Fruit fly (Drosophila melanogaster) whole organism, embryonic: Measurements from ENCODE around the gene Ir7g.

Source experiments
- Ada2b ChIP-seq: fragments of 200-800 bp; sonication (Bioruptor generic); IDR thresholded peaks from 2 replicates; pipeline ENCODE4 v1.3.6; 2022; ENCODE audit warnings: missing biosample characterization, missing genetic modification characterization
- Adf1 ChIP-seq: fragments of 200-800 bp; sonication (Bioruptor generic); IDR thresholded peaks from 2 replicates; pipeline ENCODE4 v1.3.6; 2022; ENCODE audit warnings: missing biosample characterization, missing genetic modification characterization
- Blimp-1 ChIP-seq: fragments of 200-800 bp; sonication (Bioruptor generic); optimal IDR thresholded peaks from 3 replicates; lab custom pipeline; 2018; ENCODE audit warnings: missing biosample characterization, missing genetic modification characterization, mild to moderate bottlenecking, moderate library complexity, missing genetic modification reagents
- CG11560 ChIP-seq: fragments of 200-800 bp; sonication (Bioruptor generic); IDR thresholded peaks from 3 replicates; pipeline ENCODE4 v1.3.6; 2022; ENCODE audit warnings: missing biosample characterization, missing genetic modification characterization
- CG12155 ChIP-seq: fragments of 200-800 bp; sonication (Bioruptor generic); optimal IDR thresholded peaks from 3 replicates; lab custom pipeline; 2016; ENCODE audit warnings: missing biosample characterization, missing genetic modification characterization
- CG12299 ChIP-seq: fragments of 200-800 bp; sonication (Bioruptor generic); optimal IDR thresholded peaks from 2 replicates; lab custom pipeline; 2018; ENCODE audit warnings: missing biosample characterization, mild to moderate bottlenecking, missing genetic modification characterization
- CG13424 ChIP-seq: fragments of 200-800 bp; sonication (Bioruptor generic); optimal IDR thresholded peaks from 2 replicates; lab custom pipeline; 2019; ENCODE audit warnings: missing biosample characterization, mild to moderate bottlenecking, missing genetic modification characterization, moderate library complexity
- CG13624 ChIP-seq: fragments of 200-800 bp; sonication (Bioruptor generic); optimal IDR thresholded peaks from 2 replicates; lab custom pipeline; 2016; ENCODE audit warnings: missing biosample characterization, missing genetic modification characterization
- CG14710 ChIP-seq: fragments of 200-800 bp; sonication (Bioruptor generic); optimal IDR thresholded peaks from 3 replicates; lab custom pipeline; 2019; ENCODE audit warnings: missing biosample characterization, mild to moderate bottlenecking, missing genetic modification characterization, moderate library complexity
- CG1602 ChIP-seq: fragments of 200-800 bp; sonication (Bioruptor generic); optimal IDR thresholded peaks from 3 replicates; lab custom pipeline; 2016; ENCODE audit warnings: missing biosample characterization, missing genetic modification characterization
- CG18262 ChIP-seq: fragments of 200-800 bp; optimal IDR thresholded peaks from 3 replicates; lab custom pipeline; 2019; ENCODE audit warnings: missing biosample characterization, mild to moderate bottlenecking, missing genetic modification characterization, moderate library complexity
- CG18764 ChIP-seq: fragments of 200-800 bp; sonication (Bioruptor generic); optimal IDR thresholded peaks from 3 replicates; lab custom pipeline; 2016; ENCODE audit warnings: missing biosample characterization, missing genetic modification characterization
- CG31441 ChIP-seq: fragments of 200-800 bp; sonication (Bioruptor generic); IDR thresholded peaks from 2 replicates; pipeline ENCODE4 v1.3.6; 2022; ENCODE audit warnings: missing biosample characterization, missing genetic modification characterization
- CG34376 ChIP-seq: fragments of 200-800 bp; sonication (Bioruptor generic); optimal IDR thresholded peaks from 2 replicates; lab custom pipeline; 2018; ENCODE audit warnings: missing biosample characterization, mild to moderate bottlenecking, missing genetic modification characterization
- CG3847 ChIP-seq: fragments of 200-800 bp; sonication (Bioruptor generic); IDR thresholded peaks from 2 replicates; pipeline ENCODE4 v1.3.6; 2022; ENCODE audit warnings: missing biosample characterization, missing genetic modification characterization
- CG43689 ChIP-seq: fragments of 200-800 bp; sonication (Bioruptor generic); IDR thresholded peaks from 2 replicates; pipeline ENCODE4 v1.3.6; 2022; ENCODE audit warnings: missing biosample characterization, missing genetic modification characterization
- CG4404 ChIP-seq: fragments of 200-800 bp; sonication (Bioruptor generic); IDR thresholded peaks from 2 replicates; pipeline ENCODE4 v1.3.6; 2022; ENCODE audit warnings: missing biosample characterization, missing genetic modification characterization
- CG6791 ChIP-seq: fragments of 200-800 bp; sonication (Bioruptor generic); IDR thresholded peaks from 3 replicates; pipeline ENCODE4 v1.3.6; 2022; ENCODE audit warnings: missing biosample characterization, missing genetic modification characterization; ENCODE audit not compliant: partially characterized antibody
- CG6854 ChIP-seq: fragments of 200-800 bp; sonication (Bioruptor generic); optimal IDR thresholded peaks from 3 replicates; lab custom pipeline; 2017; ENCODE audit warnings: missing biosample characterization, mild to moderate bottlenecking, missing genetic modification characterization
- CG7271 ChIP-seq: fragments of 200-800 bp; sonication (Bioruptor generic); optimal IDR thresholded peaks from 2 replicates; lab custom pipeline; 2018; ENCODE audit warnings: missing biosample characterization, mild to moderate bottlenecking, missing genetic modification characterization, moderate library complexity
- CG8089 ChIP-seq: fragments of 200-800 bp; sonication (Bioruptor generic); optimal IDR thresholded peaks from 3 replicates; lab custom pipeline; 2016; ENCODE audit warnings: missing biosample characterization, missing genetic modification characterization
- CG8281 ChIP-seq: fragments of 200-800 bp; sonication (Bioruptor generic); optimal IDR thresholded peaks from 2 replicates; lab custom pipeline; 2018; ENCODE audit warnings: missing biosample characterization, mild to moderate bottlenecking, missing genetic modification characterization, moderate library complexity
- D ChIP-seq, 2 experiments: fragments of 200-800 bp in 1 of 2; fragments of >200 bp in 1 of 2; sonication (Bioruptor generic) in 1 of 2; optimal IDR thresholded peaks; 2 replicates in 1 of 2; 3 replicates in 1 of 2; lab custom pipeline; 2017; ENCODE audit warnings: mild to moderate bottlenecking in 1 of 2, missing biosample characterization in 1 of 2, missing genetic modification characterization in 1 of 2, missing genetic modification reagents in 1 of 2
- GATAe ChIP-seq: fragments of 200-800 bp; sonication (Bioruptor generic); conservative IDR thresholded peaks from 2 replicates; pipeline ENCODE4 v1.3.6; 2022; ENCODE audit warnings: missing biosample characterization, missing genetic modification characterization
- HLH3B ChIP-seq: fragments of 200-800 bp; sonication (Bioruptor generic); IDR thresholded peaks from 2 replicates; pipeline ENCODE4 v1.3.6; 2022; ENCODE audit warnings: missing biosample characterization, missing genetic modification characterization
- HLH4C ChIP-seq: fragments of 200-800 bp; sonication (Bioruptor generic); IDR thresholded peaks from 3 replicates; pipeline ENCODE4 v1.3.6; 2022; ENCODE audit warnings: missing biosample characterization, missing genetic modification characterization; ENCODE audit not compliant: partially characterized antibody
- Hr3 ChIP-seq: fragments of 200-800 bp; sonication (Bioruptor generic); optimal IDR thresholded peaks from 3 replicates; lab custom pipeline; 2016; ENCODE audit warnings: missing biosample characterization, missing genetic modification characterization
- Hr39 ChIP-seq: fragments of >200 bp; optimal IDR thresholded peaks from 2 replicates; lab custom pipeline; 2017
- Hsf ChIP-seq: fragments of 200-800 bp; sonication (Bioruptor generic); optimal IDR thresholded peaks from 3 replicates; lab custom pipeline; 2016; ENCODE audit warnings: missing biosample characterization, missing genetic modification characterization
- MBD-R2 ChIP-seq: fragments of 200-800 bp; sonication (Bioruptor generic); IDR thresholded peaks from 2 replicates; pipeline ENCODE4 v1.3.6; 2022; ENCODE audit warnings: missing biosample characterization, missing genetic modification characterization
- MESR4 ChIP-seq: fragments of 200-800 bp; sonication (Bioruptor generic); optimal IDR thresholded peaks from 2 replicates; lab custom pipeline; 2018; ENCODE audit warnings: missing biosample characterization, mild to moderate bottlenecking, missing genetic modification characterization, moderate library complexity
- NK7.1 ChIP-seq: fragments of 200-800 bp; sonication (Bioruptor generic); optimal IDR thresholded peaks from 3 replicates; lab custom pipeline; 2016; ENCODE audit warnings: missing biosample characterization, missing genetic modification characterization
- Rfx ChIP-seq: fragments of 200-800 bp; sonication (Bioruptor generic); IDR thresholded peaks from 2 replicates; pipeline ENCODE4 v1.3.6; 2022; ENCODE audit warnings: missing biosample characterization, missing genetic modification characterization
- Sry-β ChIP-seq: fragments of 200-800 bp; sonication (Bioruptor generic); optimal IDR thresholded peaks from 2 replicates; lab custom pipeline; 2018; ENCODE audit warnings: missing biosample characterization, mild to moderate bottlenecking, missing genetic modification characterization, moderate library complexity
- Ssrp ChIP-seq: fragments of 200-800 bp; sonication (Bioruptor generic); optimal IDR thresholded peaks from 2 replicates; lab custom pipeline; 2018; ENCODE audit warnings: missing biosample characterization, mild to moderate bottlenecking, missing genetic modification characterization, moderate library complexity
- amos ChIP-seq: fragments of 200-800 bp; sonication (Bioruptor generic); IDR thresholded peaks from 2 replicates; pipeline ENCODE4 v1.3.6; 2022; ENCODE audit warnings: missing biosample characterization, missing genetic modification characterization; ENCODE audit not compliant: partially characterized antibody
- ara ChIP-seq: fragments of 200-800 bp; sonication (Bioruptor generic); IDR thresholded peaks from 2 replicates; pipeline ENCODE4 v1.3.6; 2022; ENCODE audit warnings: missing biosample characterization, missing genetic modification characterization
- chinmo ChIP-seq: fragments of 200-800 bp; sonication (Bioruptor generic); IDR thresholded peaks from 4 replicates; pipeline ENCODE4 v1.3.6; 2022; ENCODE audit warnings: missing biosample characterization, missing genetic modification characterization; ENCODE audit not compliant: partially characterized antibody
- chn ChIP-seq: fragments of 200-800 bp; sonication (Bioruptor generic); optimal IDR thresholded peaks from 2 replicates; lab custom pipeline; 2016; ENCODE audit warnings: missing biosample characterization, missing genetic modification characterization
- crc ChIP-seq: fragments of 200-800 bp; sonication (Bioruptor generic); optimal IDR thresholded peaks from 2 replicates; lab custom pipeline; 2016; ENCODE audit warnings: missing biosample characterization, missing genetic modification characterization
- dpn ChIP-seq, 2 experiments: fragments of 200-800 bp; sonication (Bioruptor generic); optimal IDR thresholded peaks; 3 replicates each; lab custom pipeline; 2016; ENCODE audit warnings: missing biosample characterization in 2 of 2, missing genetic modification characterization in 2 of 2
- gsb-n ChIP-seq: fragments of 200-800 bp; sonication (Bioruptor generic); optimal IDR thresholded peaks from 3 replicates; lab custom pipeline; 2018; ENCODE audit warnings: missing biosample characterization, mild to moderate bottlenecking, missing genetic modification characterization
- hb ChIP-seq: fragments of 200-800 bp; sonication (Bioruptor generic); IDR thresholded peaks from 3 replicates; pipeline ENCODE4 v1.3.6; 2022; ENCODE audit warnings: missing biosample characterization, missing genetic modification characterization; ENCODE audit not compliant: partially characterized antibody
- klu ChIP-seq: fragments of 200-800 bp; sonication (Bioruptor generic); IDR thresholded peaks from 2 replicates; pipeline ENCODE4 v1.3.6; 2022; ENCODE audit warnings: missing biosample characterization, missing genetic modification characterization
- otp ChIP-seq: fragments of 200-800 bp; sonication (Bioruptor generic); IDR thresholded peaks from 3 replicates; pipeline ENCODE4, ENCODE4 v1.3.6; 2022; ENCODE audit warnings: missing biosample characterization, missing genetic modification characterization
- sens-2 ChIP-seq: fragments of 200-800 bp; sonication (Bioruptor generic); IDR thresholded peaks from 2 replicates; pipeline ENCODE4 v1.3.6; 2022; ENCODE audit warnings: missing biosample characterization, missing genetic modification characterization
- wdn ChIP-seq: fragments of 200-800 bp; sonication (Bioruptor generic); IDR thresholded peaks from 2 replicates; pipeline ENCODE4 v1.3.6; 2022; ENCODE audit warnings: missing biosample characterization, missing genetic modification characterization
- zfh1 ChIP-seq: fragments of 200-800 bp; sonication (Bioruptor generic); IDR thresholded peaks from 3 replicates; pipeline ENCODE4 v1.3.6; 2022; ENCODE audit warnings: missing biosample characterization, missing genetic modification characterization
- zfh2 ChIP-seq: fragments of 200-800 bp; sonication (Bioruptor generic); optimal IDR thresholded peaks from 2 replicates; lab custom pipeline; 2016; ENCODE audit warnings: missing biosample characterization, missing genetic modification characterization

The Ir7g gene

DNA sequence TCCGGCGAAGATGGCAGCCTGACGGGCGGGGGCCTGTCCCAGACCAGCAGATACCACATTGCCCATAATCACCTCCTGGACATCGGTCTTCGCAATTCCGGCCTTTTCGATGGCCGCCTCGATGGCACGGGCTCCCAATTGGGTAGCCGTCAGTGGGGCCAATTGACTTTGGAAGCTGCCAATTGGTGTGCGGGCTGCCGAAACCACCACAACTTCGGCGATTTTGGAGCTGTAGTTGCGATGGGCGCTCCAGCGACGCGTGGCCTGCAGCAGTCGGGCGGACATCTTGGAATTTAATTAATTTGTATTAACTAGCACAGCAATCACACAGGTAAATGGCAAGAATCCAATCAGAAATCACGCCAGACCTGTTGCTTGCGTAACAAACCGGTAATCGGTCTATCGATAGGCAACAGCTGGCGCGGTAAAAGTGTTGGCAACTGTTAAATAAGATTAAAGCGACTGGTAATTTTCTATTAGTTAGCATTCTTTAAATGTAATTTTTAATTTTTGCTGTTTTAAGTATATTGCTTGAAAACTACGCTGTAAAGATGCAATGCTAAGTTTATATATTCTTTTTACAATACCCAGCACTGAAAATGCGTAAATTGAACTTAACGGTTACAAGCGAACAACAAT lies 4.0 kb downstream of the Ir7g start, which contains the start of gene Acat1 (continued):
- TF ChIP-seq HLH3B (GFP tag; lab: Robert Waterston, UW) = peak; percentile 48; the same call in 1 of the 2 replicates
- no peak for TF ChIP-seq Hr39 (lab: Kevin White, UChicago)
- no peak for TF ChIP-seq CG8089
- 0 out of 4 replicates have a peak, but pooled peaks have one; percentile 56 for TF ChIP-seq chinmo (GFP tag; lab: Robert Waterston, UW)
- no peak for TF ChIP-seq CG4404
- no peak for TF ChIP-seq hb (GFP tag; lab: Robert Waterston, UW)
- peak; percentile 1 for TF ChIP-seq crc (GFP tag; lab: Kevin White, UChicago)
- TF ChIP-seq GATAe (GFP tag; lab: Robert Waterston, UW) = no peak
- peak; percentile 35 for TF ChIP-seq Hr3 (GFP tag; lab: Kevin White, UChicago)
- TF ChIP-seq CG18764 (GFP tag; lab: Kevin White, UChicago) = peak; percentile 15
- TF ChIP-seq CG12299 (tag; lab: Kevin White, UChicago) = peak; percentile 8
- peak; percentile 65 for TF ChIP-seq MESR4 (GFP tag; lab: Kevin White, UChicago)
- TF ChIP-seq wdn (GFP tag; lab: Robert Waterston, UW) = 0 out of 2 replicates have a peak, but pooled peaks have one; percentile 14
- TF ChIP-seq klu (GFP tag; lab: Robert Waterston, UW) = peak; percentile 32; the same call in 1 of the 2 replicates
- TF ChIP-seq CG13624 = peak; percentile 39
- peak; percentile 1 for TF ChIP-seq CG7271 (tag; lab: Kevin White, UChicago)
- TF ChIP-seq chn (GFP tag; lab: Kevin White, UChicago) = peak; percentile 53
- TF ChIP-seq CG14710 (tag; lab: Kevin White, UChicago) = peak; percentile 53
- TF ChIP-seq Sry-β (GFP tag; lab: Kevin White, UChicago) = peak; percentile 49
- TF ChIP-seq CG6854 (GFP tag; lab: Kevin White, UChicago) = no peak
- TF ChIP-seq Blimp-1 (GFP tag; lab: Kevin White, UChicago) = peak; percentile 64
- TF ChIP-seq CG3847 = peak; percentile 53; the same call in 1 of the 2 replicates
- peak; percentile 72 for TF ChIP-seq Rfx (GFP tag; lab: Robert Waterston, UW)
- peak; percentile 31 for TF ChIP-seq CG13424
- TF ChIP-seq Ada2b (GFP tag; lab: Robert Waterston, UW) = no peak
- TF ChIP-seq CG34376 = peak; percentile 0
- TF ChIP-seq MBD-R2 (GFP tag; lab: Robert Waterston, UW) = peak; percentile 60; the same call in 1 of the 2 replicates
- no peak for TF ChIP-seq Adf1
- TF ChIP-seq dpn (GFP tag; optimal IDR thresholded peaks at IDR 0.05; lab: Kevin White, UChicago) = peak; percentile 44 to 64
- peak; percentile 50; the same call in 1 of the 3 replicates for TF ChIP-seq otp
- peak; percentile 76 for TF ChIP-seq zfh1 (GFP tag; lab: Robert Waterston, UW)
- TF ChIP-seq CG12155 (GFP tag; lab: Kevin White, UChicago) = peak; percentile 65
- peak; percentile 44 for TF ChIP-seq gsb-n (tag; lab: Kevin White, UChicago)
- TF ChIP-seq CG18262 (tag; lab: Kevin White, UChicago) = peak; percentile 56
- peak; percentile 27; the same call in 1 of the 2 replicates for TF ChIP-seq sens-2
- TF ChIP-seq CG8281 (tag; lab: Kevin White, UChicago) = no peak
- TF ChIP-seq CG6791 = peak; percentile 61
- peak; percentile 18 for TF ChIP-seq Ssrp (tag; lab: Kevin White, UChicago)
- TF ChIP-seq ara (GFP tag; lab: Robert Waterston, UW) = peak; percentile 38; the same call in 1 of the 2 replicates
- 0 out of 3 replicates have a peak, but pooled peaks have one; percentile 42 for TF ChIP-seq HLH4C
- TF ChIP-seq zfh2 = peak; percentile 77
- 0 out of 3 replicates have a peak, but pooled peaks have one; percentile 10 for TF ChIP-seq CG11560 (tag; lab: Robert Waterston, UW)
- peak; percentile 69 for TF ChIP-seq Hsf (GFP tag; lab: Kevin White, UChicago)
- TF ChIP-seq amos (GFP tag; lab: Robert Waterston, UW) = peak; percentile 46; the same call in 1 of the 2 replicates
- TF ChIP-seq CG43689 = no peak
- 0 out of 2 replicates have a peak, but pooled peaks have one; percentile 40 for TF ChIP-seq CG31441 (GFP tag; lab: Robert Waterston, UW)
- peak; percentile 44 for TF ChIP-seq CG1602
- peak; percentile 38 for TF ChIP-seq NK7.1 (GFP tag; lab: Kevin White, UChicago)
- no peak for TF ChIP-seq D (optimal IDR thresholded peaks at IDR 0.05; lab: Kevin White, UChicago)
- TF ChIP-seq D (GFP tag; optimal IDR thresholded peaks at IDR 0.05; lab: Kevin White, UChicago) = no peak
